Fruit fly (Drosophila melanogaster) whole organism, prepupa: ENCODE measurements around the gene RpS6.
A peak's percentile ranks its signal among the peaks of the same experiment; 100 is the strongest.

ENCODE experiments used
- Blimp-1 ChIP-seq: fragments of 200-800 bp; sonication (Bioruptor generic); optimal IDR thresholded peaks from 3 replicates; lab custom pipeline; 2017; ENCODE audit warnings: missing biosample characterization, missing genetic modification characterization, mild to moderate bottlenecking, moderate library complexity, missing genetic modification reagents
- CG15336 ChIP-seq: fragments of 200-800 bp; sonication (Bioruptor generic); IDR thresholded peaks from 2 replicates; pipeline ENCODE4 v1.3.6; 2022; ENCODE audit warnings: missing biosample characterization, missing genetic modification characterization
- CG8632 ChIP-seq: fragments of 200-800 bp; sonication (Bioruptor generic); optimal IDR thresholded peaks from 3 replicates; lab custom pipeline; 2016; ENCODE audit warnings: missing biosample characterization, missing genetic modification characterization
- Eip75B ChIP-seq: fragments of 200-800 bp; sonication (Bioruptor generic); optimal IDR thresholded peaks from 3 replicates; lab custom pipeline; 2016; ENCODE audit warnings: missing biosample characterization, missing genetic modification characterization
- Ets96B ChIP-seq: fragments of 200-800 bp; optimal IDR thresholded peaks from 2 replicates; lab custom pipeline; 2019; ENCODE audit warnings: missing biosample characterization, mild to moderate bottlenecking, missing genetic modification characterization, moderate library complexity
- Hr39 ChIP-seq: fragments of 200-800 bp; sonication (Bioruptor generic); optimal IDR thresholded peaks from 2 replicates; lab custom pipeline; 2016; ENCODE audit warnings: missing biosample characterization, missing genetic modification characterization
- Hr4 ChIP-seq: fragments of 200-800 bp; sonication (Bioruptor generic); optimal IDR thresholded peaks from 3 replicates; lab custom pipeline; 2016; ENCODE audit warnings: missing biosample characterization, missing genetic modification characterization
- Lpt ChIP-seq: fragments of 200-800 bp; sonication (Bioruptor generic); optimal IDR thresholded peaks from 3 replicates; lab custom pipeline; 2016; ENCODE audit warnings: missing biosample characterization, missing genetic modification characterization
- Sox102F ChIP-seq: fragments of 200-800 bp; sonication (Bioruptor generic); optimal IDR thresholded peaks from 2 replicates; lab custom pipeline; 2016; ENCODE audit warnings: missing biosample characterization, mild to moderate bottlenecking, missing genetic modification characterization
- fkh ChIP-seq: fragments of 200-800 bp; sonication (Bioruptor generic); optimal IDR thresholded peaks from 3 replicates; lab custom pipeline; 2017; ENCODE audit warnings: missing biosample characterization, mild to moderate bottlenecking, missing genetic modification characterization, moderate library complexity
- salr ChIP-seq, 2 experiments: fragments of 200-800 bp; sonication (Bioruptor generic); optimal IDR thresholded peaks; 3 replicates each; lab custom pipeline; 2016 to 2018; ENCODE audit warnings: missing biosample characterization in 2 of 2, missing genetic modification characterization in 2 of 2, mild to moderate bottlenecking in 1 of 2
- spab ChIP-seq: fragments of 200-800 bp; sonication (Bioruptor generic); optimal IDR thresholded peaks from 2 replicates; lab custom pipeline; 2017; ENCODE audit warnings: missing biosample characterization, mild to moderate bottlenecking, missing genetic modification characterization, missing genetic modification reagents
- ss ChIP-seq, 2 experiments: fragments of 200-800 bp; sonication (Bioruptor generic); optimal IDR thresholded peaks; 2 replicates in 1 of 2; 3 replicates in 1 of 2; lab custom pipeline; 2017 to 2018; ENCODE audit warnings: mild to moderate bottlenecking in 2 of 2, missing biosample characterization in 2 of 2, missing genetic modification characterization in 2 of 2, moderate library complexity in 1 of 2

- no peak for TF ChIP-seq salr (GFP tag; optimal IDR thresholded peaks at IDR 0.05; lab: Kevin White, UChicago)
- TF ChIP-seq Blimp-1 (GFP tag; lab: Kevin White, UChicago): no peak
- no peak for TF ChIP-seq Eip75B (GFP tag; lab: Kevin White, UChicago)
- TF ChIP-seq CG15336: peak; percentile 27; the same call in 1 of the 2 replicates
- TF ChIP-seq Hr4: no peak
- no peak for TF ChIP-seq Sox102F
- TF ChIP-seq spab (GFP tag; lab: Kevin White, UChicago): no peak
- peak; percentile 23 to 62 for TF ChIP-seq ss (GFP tag; optimal IDR thresholded peaks at IDR 0.05; lab: Kevin White, UChicago)
- no peak for TF ChIP-seq Ets96B (tag; lab: Kevin White, UChicago)
- TF ChIP-seq Hr39: no peak
- no peak for TF ChIP-seq Lpt (GFP tag; lab: Kevin White, UChicago)
- TF ChIP-seq fkh (GFP tag; lab: Kevin White, UChicago): no peak
- TF ChIP-seq CG8632 (GFP tag; lab: Kevin White, UChicago): no peak
Measured at dm6 chrX:7930236-7931027, 29.3 kb upstream of the RpS6 start.
